Worm (Caenorhabditis elegans): Measurements from ENCODE around the gene ZK970.8.

- no peak for TF ChIP-seq dao-5 (tag; optimal IDR thresholded peaks at IDR 0.05)
- no peak for TF ChIP-seq him-1 (tag; optimal IDR thresholded peaks at IDR 0.05)
Observed at ce11 chrII:10279561-10279960, 29.9 kb upstream of the ZK970.8 start, which contains the start of gene ZK971.1.
